Worm (Caenorhabditis elegans): ENCODE results near the gene rhr-1.

DNA sequence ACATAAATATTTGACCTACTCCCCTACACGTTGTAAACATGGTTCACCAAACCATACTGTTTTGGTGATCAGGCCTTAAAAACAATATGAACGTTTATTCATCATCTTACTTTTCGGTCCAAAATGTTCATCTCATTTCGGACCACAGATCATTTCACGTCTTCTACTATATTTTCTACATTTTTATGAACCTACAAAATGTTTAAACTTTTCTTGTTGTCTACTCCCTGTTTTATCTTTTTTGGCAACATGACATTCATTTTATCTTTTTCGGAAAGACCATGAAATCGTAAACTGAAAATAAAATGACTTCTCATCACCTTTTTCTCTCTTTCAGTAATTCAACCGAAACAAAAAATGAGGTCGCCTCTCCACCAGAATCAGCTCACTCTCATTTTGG lies at the start of gene rhr-1:
- TF ChIP-seq C34F6.9 (tag; optimal IDR thresholded peaks at IDR 0.05) = no peak
- TF ChIP-seq ceh-16 (tag; optimal IDR thresholded peaks at IDR 0.05) = no peak
- no peak for TF ChIP-seq ama-1 (optimal IDR thresholded peaks at IDR 0.05)
- TF ChIP-seq fos-1 (tag; optimal IDR thresholded peaks at IDR 0.05) = no peak
- no peak for TF ChIP-seq ZK546.5 (tag; optimal IDR thresholded peaks at IDR 0.05)
- no peak for TF ChIP-seq unc-62 (GFP tag; optimal IDR thresholded peaks at IDR 0.05)
- no peak for TF ChIP-seq gmeb-1 (tag; optimal IDR thresholded peaks at IDR 0.05)
- no peak for TF ChIP-seq ceh-82 (tag; optimal IDR thresholded peaks at IDR 0.05)
- no peak for TF ChIP-seq ztf-11 (tag; optimal IDR thresholded peaks at IDR 0.05)
- no peak for TF ChIP-seq nhr-23 (tag; optimal IDR thresholded peaks at IDR 0.05)

All from whole organism, L2 larva.